Worm (Caenorhabditis elegans): ENCODE data around the gene srm-5.
A peak's percentile ranks its signal among the peaks of the same experiment; 100 is the strongest.

Gene srm-5

ce11 chrV:14290636-14291035 lies 44.4 kb upstream of the srm-5 start, which contains the start of gene F14D7.18 (continued):
- TF ChIP-seq sdz-38 (tag; optimal IDR thresholded peaks at IDR 0.05) (no peak), nhr-27 (tag; optimal IDR thresholded peaks at IDR 0.05) (no peak), attf-3 (GFP tag; conservative IDR thresholded peaks at IDR 0.05) (no peak)

- TF ChIP-seq sptf-2 (GFP tag; optimal IDR thresholded peaks at IDR 0.05) (no peak), F49E8.2 (tag; optimal IDR thresholded peaks at IDR 0.05; ENCODE audit: insufficient read depth) (no peak), lin-54 (GFP tag; optimal IDR thresholded peaks at IDR 0.05) (no peak), ZK185.1 (tag; optimal IDR thresholded peaks at IDR 0.05; ENCODE audit: poor library complexity, severe bottlenecking) (no peak), Y56A3A.18 (GFP tag; IDR thresholded peaks at IDR 0.05) (no peak), egl-44 (GFP tag; IDR thresholded peaks at IDR 0.05) (no peak), rpc-1 (optimal IDR thresholded peaks at IDR 0.05) (no peak), rpc-1 (tag; optimal IDR thresholded peaks at IDR 0.05) (no peak), rcor-1 (GFP tag; IDR thresholded peaks at IDR 0.05) (no peak), aptf-2 (GFP tag; conservative IDR thresholded peaks at IDR 0.05) (peak; percentile 99), efl-1 (GFP tag; optimal IDR thresholded peaks at IDR 0.05) (peak; percentile 71), snpc-1.3 (tag; optimal IDR thresholded peaks at IDR 0.05; ENCODE audit: insufficient read depth) (no peak), madf-8 (GFP tag; conservative IDR thresholded peaks at IDR 0.05) (peak; percentile 62), dpl-1 (GFP tag; optimal IDR thresholded peaks at IDR 0.05) (peak; percentile 1), nhr-120 (GFP tag; IDR thresholded peaks at IDR 0.05) (no peak), F55B11.4 (tag; optimal IDR thresholded peaks at IDR 0.05; ENCODE audit: borderline replicate concordance, insufficient read depth) (no peak), akir-1 (GFP tag; optimal IDR thresholded peaks at IDR 0.05) (no peak), ztf-18 (tag; optimal IDR thresholded peaks at IDR 0.05) (no peak), aptf-3 (GFP tag; IDR thresholded peaks at IDR 0.05) (peak; percentile 98), F33H1.4 (GFP tag; IDR thresholded peaks at IDR 0.05) (0 out of 2 replicates have a peak, but pooled peaks have one; percentile 15), madf-6 (GFP tag; IDR thresholded peaks at IDR 0.05) (peak; percentile 80), hmg-1.2 (GFP tag; IDR thresholded peaks at IDR 0.05) (peak; percentile 42; the same call in 1 of the 2 replicates), xnd-1 (tag; optimal IDR thresholded peaks at IDR 0.05) (peak; percentile 50)
Measured at ce11 chrV:14293667-14294194, 41.3 kb upstream of the srm-5 start, which contains the start of gene F14D7.2. Gene F14D7.2, minus strand, starts transcription at chrV:14293717.

ce11 chrV:14294396-14294795 lies 40.6 kb upstream of the srm-5 start, which contains the start of gene F14D7.9:
Gene F14D7.9, plus strand, starts transcription at chrV:14294696.
- TF ChIP-seq hmg-1.2 (GFP tag; IDR thresholded peaks at IDR 0.05) (no peak), Y67H2A.10 (GFP tag; conservative IDR thresholded peaks at IDR 0.05) (no peak), zfh-2 (GFP tag; conservative IDR thresholded peaks at IDR 0.05) (no peak), madf-8 (GFP tag; conservative IDR thresholded peaks at IDR 0.05) (no peak), ztf-26 (tag; optimal IDR thresholded peaks at IDR 0.05) (no peak), ztf-18 (tag; optimal IDR thresholded peaks at IDR 0.05) (no peak), ztf-6 (GFP tag; IDR thresholded peaks at IDR 0.05) (no peak), akir-1 (GFP tag; optimal IDR thresholded peaks at IDR 0.05) (no peak), attf-3 (GFP tag; conservative IDR thresholded peaks at IDR 0.05) (no peak), xnd-1 (tag; optimal IDR thresholded peaks at IDR 0.05) (no peak), madf-6 (GFP tag; IDR thresholded peaks at IDR 0.05) (no peak), B0019.2 (GFP tag; conservative IDR thresholded peaks at IDR 0.05) (no peak), ekl-4 (GFP tag; IDR thresholded peaks at IDR 0.05) (no peak), ztf-25 (GFP tag; IDR thresholded peaks at IDR 0.05) (no peak), lag-1 (GFP tag; IDR thresholded peaks at IDR 0.05) (no peak)

- TF ChIP-seq mel-28 (tag; optimal IDR thresholded peaks at IDR 0.05; ENCODE audit: borderline replicate concordance): no peak
- TF ChIP-seq T07F8.4 (tag; optimal IDR thresholded peaks at IDR 0.05): no peak
- TF ChIP-seq B0261.1 (tag; optimal IDR thresholded peaks at IDR 0.05): no peak
- TF ChIP-seq nhr-120 (GFP tag; IDR thresholded peaks at IDR 0.05): no peak
- TF ChIP-seq F55B11.4 (tag; optimal IDR thresholded peaks at IDR 0.05; ENCODE audit: borderline replicate concordance, insufficient read depth): no peak
- TF ChIP-seq snpc-4 (GFP tag; optimal IDR thresholded peaks at IDR 0.05): no peak
- TF ChIP-seq snpc-4 (tag; optimal IDR thresholded peaks at IDR 0.05): no peak
- TF ChIP-seq hrde-1 (tag; optimal IDR thresholded peaks at IDR 0.05; ENCODE audit: borderline replicate concordance): no peak
- TF ChIP-seq F23B12.7 (tag; optimal IDR thresholded peaks at IDR 0.05; ENCODE audit: insufficient read depth): no peak
- TF ChIP-seq ccch-3 (GFP tag; optimal IDR thresholded peaks at IDR 0.05): no peak
Measured at ce11 chrV:14296499-14296898, 38.5 kb upstream of the srm-5 start, which contains the start of gene F14D7.3. Gene F14D7.3, plus strand, starts transcription at chrV:14296799.
